Fruit fly (Drosophila melanogaster): Measurements from ENCODE around the gene CG13933.

The CG13933 gene

dm6 chr3L:1740129-1740975, 34.6 kb downstream of the CG13933 start (continued):
- TF ChIP-seq Awh (GFP tag; IDR thresholded peaks at IDR 0.05) (peak; percentile 74), CG30403 (GFP tag; optimal IDR thresholded peaks at IDR 0.05) (peak; percentile 67), CG18262 (tag; optimal IDR thresholded peaks at IDR 0.05) (peak; percentile 42), Oaz (GFP tag; IDR thresholded peaks at IDR 0.05) (peak; percentile 79), zen2 (GFP tag; IDR thresholded peaks at IDR 0.05; ENCODE audit: partially characterized antibody) (no peak), fd102C (GFP tag; optimal IDR thresholded peaks at IDR 0.05) (no peak), CG18476 (GFP tag; optimal IDR thresholded peaks at IDR 0.05) (no peak), Six4 (GFP tag; optimal IDR thresholded peaks at IDR 0.05) (no peak), pros (GFP tag; optimal IDR thresholded peaks at IDR 0.05) (no peak), CG1792 (GFP tag; optimal IDR thresholded peaks at IDR 0.05) (no peak), fu2 (GFP tag; optimal IDR thresholded peaks at IDR 0.05) (peak; percentile 38), CG6254 (GFP tag; optimal IDR thresholded peaks at IDR 0.05) (no peak), wdn (GFP tag; IDR thresholded peaks at IDR 0.05) (peak; percentile 66), lola (GFP tag; optimal IDR thresholded peaks at IDR 0.05) (no peak), CG3847 (GFP tag; IDR thresholded peaks at IDR 0.05) (peak; percentile 66; the same call in 1 of the 2 replicates), pum (GFP tag; optimal IDR thresholded peaks at IDR 0.05) (peak; percentile 19), Sox100B (GFP tag; optimal IDR thresholded peaks at IDR 0.05) (no peak), unc-4 (GFP tag; IDR thresholded peaks at IDR 0.05; ENCODE audit: partially characterized antibody) (no peak), caup (GFP tag; optimal IDR thresholded peaks at IDR 0.05; ENCODE audit: severe bottlenecking) (peak; percentile 14), sd (tag; optimal IDR thresholded peaks at IDR 0.05) (peak; percentile 87), bigmax (GFP tag; optimal IDR thresholded peaks at IDR 0.05) (no peak), tap (tag; optimal IDR thresholded peaks at IDR 0.05) (peak; percentile 72), CG13894 (tag; optimal IDR thresholded peaks at IDR 0.05) (no peak), CG6813 (GFP tag; optimal IDR thresholded peaks at IDR 0.05) (no peak), sqz (GFP tag; optimal IDR thresholded peaks at IDR 0.05) (no peak), Dp (GFP tag; optimal IDR thresholded peaks at IDR 0.05) (no peak), pan (optimal IDR thresholded peaks at IDR 0.05) (no peak), pan (GFP tag; optimal IDR thresholded peaks at IDR 0.05 in 1 of 2, IDR thresholded peaks at IDR 0.05 in 1 of 2) (peak in 1 of 2 experiments; percentile 86), CG31388 (GFP tag; optimal IDR thresholded peaks at IDR 0.05) (no peak), zfh2 (GFP tag; optimal IDR thresholded peaks at IDR 0.05) (peak; percentile 64), crp (GFP tag; optimal IDR thresholded peaks at IDR 0.05) (peak in 1 of 2 experiments; percentile 15), gce (GFP tag; IDR thresholded peaks at IDR 0.05) (peak; percentile 71; the same call in 1 of the 3 replicates), klu (GFP tag; IDR thresholded peaks at IDR 0.05) (0 out of 2 replicates have a peak, but pooled peaks have one; percentile 55), unpg (GFP tag; optimal IDR thresholded peaks at IDR 0.05) (peak; percentile 64), dan (GFP tag; IDR thresholded peaks at IDR 0.05) (no peak), vvl (GFP tag; IDR thresholded peaks at IDR 0.05) (peak; percentile 89), CG11093 (GFP tag; IDR thresholded peaks at IDR 0.05) (0 out of 3 replicates have a peak, but pooled peaks have one; percentile 41), CG6175 (GFP tag; IDR thresholded peaks at IDR 0.05) (no peak), CG12659 (GFP tag; optimal IDR thresholded peaks at IDR 0.05) (peak; percentile 69), CG2120 (GFP tag; optimal IDR thresholded peaks at IDR 0.05) (peak; percentile 74), jumu (GFP tag; optimal IDR thresholded peaks at IDR 0.05) (peak; percentile 11), tx (GFP tag; optimal IDR thresholded peaks at IDR 0.05) (peak; percentile 51), CG11695 (GFP tag; IDR thresholded peaks at IDR 0.05) (peak; percentile 85), esg (GFP tag; conservative IDR thresholded peaks at IDR 0.05) (peak; percentile 75), CG31365 (tag; optimal IDR thresholded peaks at IDR 0.05) (no peak), nerfin-2 (GFP tag; IDR thresholded peaks at IDR 0.05; ENCODE audit: partially characterized antibody) (no peak), CG2199 (GFP tag; IDR thresholded peaks at IDR 0.05) (no peak), CrebB (tag; optimal IDR thresholded peaks at IDR 0.05) (no peak)
